Fruit fly (Drosophila melanogaster) whole organism, wandering third instar larva: ENCODE results near the gene CG7963.

Experiments
- Hr78 ChIP-seq: fragments of >200 bp; optimal IDR thresholded peaks from 2 replicates; lab custom pipeline; 2017; ENCODE audit warnings: missing biosample characterization, missing genetic modification characterization
- Sp1 ChIP-seq: fragments of 200-800 bp; sonication (Bioruptor generic); optimal IDR thresholded peaks from 3 replicates; lab custom pipeline; 2019; ENCODE audit warnings: missing biosample characterization, mild to moderate bottlenecking, missing genetic modification characterization, moderate library complexity

- TF ChIP-seq Sp1, result no peak
- no peak for TF ChIP-seq Hr78 (GFP tag; lab: Kevin White, UChicago)
Measured at dm6 chr3R:8389636-8390035, 27.0 kb downstream of the CG7963 start.
